Fruit fly (Drosophila melanogaster) whole organism, embryonic: ENCODE results near the gene TyrRII.

Source experiments
- BEAF-32 ChIP-seq: fragments of 200-800 bp; sonication (Bioruptor generic); optimal IDR thresholded peaks from 3 replicates; lab custom pipeline; 2017; ENCODE audit warnings: missing biosample characterization, missing genetic modification characterization, mild to moderate bottlenecking, moderate library complexity, missing genetic modification reagents
- CG10209 ChIP-seq: fragments of 200-800 bp; sonication (Bioruptor generic); optimal IDR thresholded peaks from 3 replicates; lab custom pipeline; 2017; ENCODE audit warnings: missing biosample characterization, mild to moderate bottlenecking, missing genetic modification characterization, missing genetic modification reagents
- CG10321 ChIP-seq: fragments of 200-800 bp; sonication (Bioruptor generic); IDR thresholded peaks from 2 replicates; pipeline ENCODE4 v1.3.6; 2022; ENCODE audit warnings: missing biosample characterization, missing genetic modification characterization
- CG11247 ChIP-seq: fragments of 200-800 bp; sonication (Bioruptor generic); IDR thresholded peaks from 2 replicates; pipeline ENCODE4 v1.3.6; 2022; ENCODE audit warnings: missing biosample characterization, missing genetic modification characterization
- CG15269 ChIP-seq: fragments of 200-800 bp; sonication (Bioruptor generic); optimal IDR thresholded peaks from 2 replicates; lab custom pipeline; 2018; ENCODE audit warnings: missing biosample characterization, mild to moderate bottlenecking, missing genetic modification characterization, moderate library complexity
- CG1529 ChIP-seq: fragments of 200-800 bp; sonication (Bioruptor generic); optimal IDR thresholded peaks from 3 replicates; lab custom pipeline; 2018; ENCODE audit warnings: missing biosample characterization, missing genetic modification characterization
- CG15696 ChIP-seq: fragments of 200-800 bp; sonication (Bioruptor generic); optimal IDR thresholded peaks from 2 replicates; lab custom pipeline; 2019; ENCODE audit warnings: missing biosample characterization, mild to moderate bottlenecking, missing genetic modification characterization, moderate library complexity
- CG1603 ChIP-seq: fragments of 200-800 bp; sonication (Bioruptor generic); optimal IDR thresholded peaks from 2 replicates; lab custom pipeline; 2019; ENCODE audit warnings: missing biosample characterization, mild to moderate bottlenecking, missing genetic modification characterization, moderate library complexity
- CG1647 ChIP-seq: fragments of 200-800 bp; sonication (Bioruptor generic); optimal IDR thresholded peaks from 3 replicates; lab custom pipeline; 2016; ENCODE audit warnings: missing biosample characterization, missing genetic modification characterization
- CG16779 ChIP-seq: fragments of 200-800 bp; sonication (Bioruptor generic); IDR thresholded peaks from 2 replicates; pipeline ENCODE4 v1.3.6; 2022; ENCODE audit warnings: missing biosample characterization, missing genetic modification characterization
- CG2129 ChIP-seq: fragments of 200-800 bp; sonication (Bioruptor generic); IDR thresholded peaks from 2 replicates; pipeline ENCODE4 v1.3.6; 2022; ENCODE audit warnings: missing biosample characterization, missing genetic modification characterization; ENCODE audit not compliant: partially characterized antibody
- CG2199 ChIP-seq: fragments of 200-800 bp; sonication (Bioruptor generic); IDR thresholded peaks from 3 replicates; pipeline ENCODE4 v1.3.6; 2022; ENCODE audit warnings: missing biosample characterization, missing genetic modification characterization
- CG2712 ChIP-seq: fragments of 200-800 bp; optimal IDR thresholded peaks from 3 replicates; lab custom pipeline; 2019; ENCODE audit warnings: missing biosample characterization, mild to moderate bottlenecking, missing genetic modification characterization, moderate library complexity
- CG31388 ChIP-seq: fragments of 200-800 bp; sonication (Bioruptor generic); optimal IDR thresholded peaks from 2 replicates; lab custom pipeline; 2016; ENCODE audit warnings: missing biosample characterization, missing genetic modification characterization
- CG34422 ChIP-seq: fragments of 200-800 bp; sonication (Bioruptor generic); IDR thresholded peaks from 3 replicates; pipeline ENCODE4 v1.3.6; 2022; ENCODE audit warnings: missing biosample characterization, missing genetic modification characterization
- CG7271 ChIP-seq: fragments of 200-800 bp; sonication (Bioruptor generic); optimal IDR thresholded peaks from 2 replicates; lab custom pipeline; 2018; ENCODE audit warnings: missing biosample characterization, mild to moderate bottlenecking, missing genetic modification characterization, moderate library complexity
- CG7786 ChIP-seq: fragments of 200-800 bp; sonication (Bioruptor generic); optimal IDR thresholded peaks from 2 replicates; lab custom pipeline; 2016; ENCODE audit warnings: missing biosample characterization, missing genetic modification characterization
- CG7839 ChIP-seq: fragments of 200-800 bp; sonication (Bioruptor generic); optimal IDR thresholded peaks from 3 replicates; lab custom pipeline; 2018; ENCODE audit warnings: missing biosample characterization, mild to moderate bottlenecking, missing genetic modification characterization, moderate library complexity
- CG8765 ChIP-seq: fragments of 200-800 bp; sonication (Bioruptor generic); IDR thresholded peaks from 2 replicates; pipeline ENCODE4 v1.3.6; 2022; ENCODE audit warnings: missing biosample characterization, missing genetic modification characterization
- CG9609 ChIP-seq: fragments of 200-800 bp; sonication (Bioruptor generic); optimal IDR thresholded peaks from 3 replicates; lab custom pipeline; 2016; ENCODE audit warnings: missing biosample characterization, missing genetic modification characterization
- CG9727 ChIP-seq: fragments of 200-800 bp; sonication (Bioruptor generic); optimal IDR thresholded peaks from 3 replicates; lab custom pipeline; 2017; ENCODE audit warnings: missing biosample characterization, mild to moderate bottlenecking, missing genetic modification characterization
- Deaf1 ChIP-seq: fragments of 200-800 bp; optimal IDR thresholded peaks from 3 replicates; lab custom pipeline; 2019; ENCODE audit warnings: missing biosample characterization, mild to moderate bottlenecking, missing genetic modification characterization, moderate library complexity
- Dip2 ChIP-seq: fragments of 200-800 bp; sonication (Bioruptor generic); IDR thresholded peaks from 2 replicates; pipeline ENCODE4 v1.3.6; 2022; ENCODE audit warnings: missing biosample characterization, missing genetic modification characterization
- ERR ChIP-seq: fragments of 200-800 bp; sonication (Bioruptor generic); optimal IDR thresholded peaks from 2 replicates; lab custom pipeline; 2016; ENCODE audit warnings: missing biosample characterization, missing genetic modification characterization
- Eip74EF ChIP-seq, 2 experiments: fragments of 200-800 bp in 1 of 2; fragments of >200 bp in 1 of 2; sonication (Bioruptor generic) in 1 of 2; optimal IDR thresholded peaks; 2 replicates each; lab custom pipeline; 2017 to 2019; ENCODE audit warnings: missing biosample characterization in 2 of 2, missing genetic modification characterization in 2 of 2, mild to moderate bottlenecking in 1 of 2, moderate library complexity in 1 of 2
- HHEX ChIP-seq: fragments of 200-800 bp; sonication (Bioruptor generic); optimal IDR thresholded peaks from 3 replicates; lab custom pipeline; 2017; ENCODE audit warnings: missing biosample characterization, mild to moderate bottlenecking, missing genetic modification characterization, missing genetic modification reagents
- Kr ChIP-seq: fragments of 200-800 bp; sonication (Bioruptor generic); optimal IDR thresholded peaks from 2 replicates; lab custom pipeline; 2017; ENCODE audit warnings: missing biosample characterization, mild to moderate bottlenecking, missing genetic modification characterization
- Lpt ChIP-seq: fragments of >200 bp; optimal IDR thresholded peaks from 2 replicates; lab custom pipeline; 2018; ENCODE audit warnings: missing biosample characterization, missing genetic modification characterization
- MESR4 ChIP-seq: fragments of 200-800 bp; sonication (Bioruptor generic); optimal IDR thresholded peaks from 2 replicates; lab custom pipeline; 2018; ENCODE audit warnings: missing biosample characterization, mild to moderate bottlenecking, missing genetic modification characterization, moderate library complexity
- NfI ChIP-seq: fragments of 200-800 bp; sonication (Bioruptor generic); optimal IDR thresholded peaks from 3 replicates; lab custom pipeline; 2018; ENCODE audit warnings: missing biosample characterization, mild to moderate bottlenecking, missing genetic modification characterization, moderate library complexity
- Oli ChIP-seq: fragments of 200-800 bp; sonication (Bioruptor generic); optimal IDR thresholded peaks from 2 replicates; lab custom pipeline; 2018; ENCODE audit warnings: missing biosample characterization, mild to moderate bottlenecking, missing genetic modification characterization, moderate library complexity
- bigmax ChIP-seq: fragments of 200-800 bp; sonication (Bioruptor generic); optimal IDR thresholded peaks from 2 replicates; lab custom pipeline; 2018; ENCODE audit warnings: missing biosample characterization, mild to moderate bottlenecking, missing genetic modification characterization
- btn ChIP-seq: fragments of 200-800 bp; sonication (Bioruptor generic); optimal IDR thresholded peaks from 2 replicates; lab custom pipeline; 2016; ENCODE audit warnings: missing biosample characterization, missing genetic modification characterization
- cad ChIP-seq: fragments of >200 bp; optimal IDR thresholded peaks from 2 replicates; lab custom pipeline; 2017; ENCODE audit warnings: missing biosample characterization, missing genetic modification characterization
- cas ChIP-seq: fragments of 200-800 bp; sonication (Bioruptor generic); IDR thresholded peaks from 2 replicates; pipeline ENCODE4 v1.3.6; 2022; ENCODE audit warnings: missing biosample characterization, missing genetic modification characterization
- corto ChIP-seq: fragments of 200-800 bp; sonication (Bioruptor generic); optimal IDR thresholded peaks from 2 replicates; lab custom pipeline; 2016; ENCODE audit warnings: missing biosample characterization, mild to moderate bottlenecking, missing genetic modification characterization, moderate library complexity
- dmrt11E ChIP-seq: fragments of 200-800 bp; sonication (Bioruptor generic); optimal IDR thresholded peaks from 3 replicates; lab custom pipeline; 2018; ENCODE audit warnings: missing biosample characterization, mild to moderate bottlenecking, missing genetic modification characterization, moderate library complexity
- grn ChIP-seq: fragments of 200-800 bp; sonication (Bioruptor generic); optimal IDR thresholded peaks from 3 replicates; lab custom pipeline; 2017; ENCODE audit warnings: missing biosample characterization, missing genetic modification characterization
- insv ChIP-seq, 2 experiments: fragments of 200-800 bp; sonication (Bioruptor generic); optimal IDR thresholded peaks; 3 replicates each; lab custom pipeline; 2016 to 2018; ENCODE audit warnings: missing biosample characterization in 2 of 2, missing genetic modification characterization in 2 of 2
- kni ChIP-seq: fragments of 200-800 bp; sonication (Bioruptor generic); optimal IDR thresholded peaks from 3 replicates; lab custom pipeline; 2017; ENCODE audit warnings: mild to moderate bottlenecking, missing biosample characterization, missing genetic modification reagents, missing genetic modification characterization
- luna ChIP-seq: fragments of 200-800 bp; sonication (Bioruptor generic); optimal IDR thresholded peaks from 2 replicates; lab custom pipeline; 2016; ENCODE audit warnings: missing biosample characterization, missing genetic modification characterization
- pan ChIP-seq, 4 experiments: fragments of >200 bp in 3 of 4; fragments of 200-800 bp in 1 of 4; sonication (Bioruptor generic) in 1 of 4; optimal IDR thresholded peaks in 3 of 4; IDR thresholded peaks in 1 of 4; 2 replicates each; pipeline versions ENCODE4 v1.3.6 to Lab custom; 2017 to 2022; ENCODE audit warnings: missing biosample characterization in 2 of 4, missing genetic modification characterization in 2 of 4, mixed read lengths in 1 of 4
- pzg ChIP-seq: fragments of 200-800 bp; sonication (Bioruptor generic); optimal IDR thresholded peaks from 3 replicates; lab custom pipeline; 2018; ENCODE audit warnings: missing biosample characterization, mild to moderate bottlenecking, missing genetic modification characterization, moderate library complexity
- sd ChIP-seq: fragments of 200-800 bp; sonication (Bioruptor generic); optimal IDR thresholded peaks from 3 replicates; lab custom pipeline; 2018; ENCODE audit warnings: missing biosample characterization, mild to moderate bottlenecking, missing genetic modification characterization, moderate library complexity
- sens ChIP-seq: fragments of 200-800 bp; sonication (Bioruptor generic); peaks from one replicate; lab custom pipeline; 2016; ENCODE audit warnings: missing biosample characterization, missing genetic modification characterization
- tin ChIP-seq: fragments of 200-800 bp; sonication (Bioruptor generic); optimal IDR thresholded peaks from 3 replicates; lab custom pipeline; 2016; ENCODE audit warnings: missing biosample characterization, missing genetic modification characterization
- tio ChIP-seq: fragments of 200-800 bp; sonication (Bioruptor generic); optimal IDR thresholded peaks from 2 replicates; lab custom pipeline; 2017; ENCODE audit warnings: missing biosample characterization, missing genetic modification characterization, inconsistent platforms
- twi ChIP-seq: fragments of 200-800 bp; optimal IDR thresholded peaks from 2 replicates; lab custom pipeline; 2019; ENCODE audit warnings: missing biosample characterization, mild to moderate bottlenecking, missing genetic modification characterization, moderate library complexity
- tx ChIP-seq: fragments of 200-800 bp; sonication (Bioruptor generic); optimal IDR thresholded peaks from 2 replicates; lab custom pipeline; 2016; ENCODE audit warnings: missing biosample characterization, missing genetic modification characterization
- unc-4 ChIP-seq: fragments of 200-800 bp; sonication (Bioruptor generic); IDR thresholded peaks from 2 replicates; pipeline ENCODE4 v1.3.6; 2022; ENCODE audit warnings: missing biosample characterization, missing genetic modification characterization; ENCODE audit not compliant: partially characterized antibody

TyrRII gene

dm6 chr3R:17733261-17733660, 3.1 kb upstream of the TyrRII start, which contains the start of gene CG14321 (continued):
- TF ChIP-seq Deaf1 (tag; lab: Kevin White, UChicago) (peak; percentile 30), CG2129 (GFP tag; lab: Robert Waterston, UW) (no peak), twi (tag; lab: Kevin White, UChicago) (no peak), CG8765 (GFP tag; lab: Robert Waterston, UW) (no peak), CG9727 (no peak), Oli (tag; lab: Kevin White, UChicago) (no peak), NfI (GFP tag; lab: Kevin White, UChicago) (no peak), CG2199 (GFP tag; lab: Robert Waterston, UW) (peak; percentile 66; the same call in 1 of the 3 replicates), CG15696 (no peak), sens (GFP tag; lab: Kevin White, UChicago) (no peak), cas (no peak), CG1603 (peak; percentile 40), tio (GFP tag; lab: Kevin White, UChicago) (no peak), MESR4 (GFP tag; lab: Kevin White, UChicago) (peak; percentile 0), bigmax (GFP tag; lab: Kevin White, UChicago) (no peak), grn (GFP tag; lab: Kevin White, UChicago) (no peak), CG9609 (GFP tag; lab: Kevin White, UChicago) (no peak), CG34422 (GFP tag; lab: Robert Waterston, UW) (no peak; the same call in 2 of the 3 replicates), pan (optimal IDR thresholded peaks at IDR 0.05; lab: Kevin White, UChicago) (no peak), pan (GFP tag; optimal IDR thresholded peaks at IDR 0.05 in 1 of 2, IDR thresholded peaks at IDR 0.05 in 1 of 2) (no peak), cad (GFP tag; lab: Kevin White, UChicago) (no peak), ERR (GFP tag; lab: Kevin White, UChicago) (no peak), HHEX (no peak), CG7839 (tag; lab: Kevin White, UChicago) (no peak), CG10209 (no peak), corto (GFP tag; lab: Kevin White, UChicago) (no peak), luna (GFP tag; lab: Kevin White, UChicago) (no peak), CG2712 (tag; lab: Kevin White, UChicago) (no peak), BEAF-32 (GFP tag; lab: Kevin White, UChicago) (peak; percentile 19), Kr (GFP tag; lab: Kevin White, UChicago) (no peak), CG16779 (GFP tag; lab: Robert Waterston, UW) (no peak), insv (GFP tag; optimal IDR thresholded peaks at IDR 0.05; lab: Kevin White, UChicago) (no peak), unc-4 (GFP tag; lab: Robert Waterston, UW) (0 out of 2 replicates have a peak, but pooled peaks have one; percentile 18), CG7786 (GFP tag; lab: Kevin White, UChicago) (no peak), CG7271 (tag; lab: Kevin White, UChicago) (no peak), dmrt11E (no peak), CG1647 (no peak), tin (peak; percentile 3), CG1529 (GFP tag; lab: Kevin White, UChicago) (no peak), CG15269 (tag; lab: Kevin White, UChicago) (no peak), Lpt (no peak), CG10321 (no peak), pzg (GFP tag; lab: Kevin White, UChicago) (peak; percentile 33), CG31388 (GFP tag; lab: Kevin White, UChicago) (no peak), Eip74EF (GFP tag; optimal IDR thresholded peaks at IDR 0.05; lab: Kevin White, UChicago) (no peak), tx (no peak), btn (GFP tag; lab: Kevin White, UChicago) (no peak), Dip2 (peak; percentile 92), sd (tag; lab: Kevin White, UChicago) (no peak), CG11247 (no peak), kni (GFP tag; lab: Kevin White, UChicago) (no peak)
